Worm (Caenorhabditis elegans) whole organism, L2 larva: Measurements from ENCODE around the gene C44B7.7.

Source experiments
- C34F6.9 ChIP-seq: fragments of 150-350 bp; optimal IDR thresholded peaks from 2 replicates; lab custom pipeline; 2014; ENCODE audit warnings: missing biosample characterization, missing genetic modification characterization
- F13H6.1 ChIP-seq: sonication (generic microtip); optimal IDR thresholded peaks from 2 replicates; lab custom pipeline; 2016; ENCODE audit warnings: missing genetic modification characterization, missing compliant biosample characterization
- R02D3.7 ChIP-seq: fragments of 150-350 bp; optimal IDR thresholded peaks from 2 replicates; lab custom pipeline; 2014; ENCODE audit warnings: missing biosample characterization, missing genetic modification characterization
- Y55F3AM.14 ChIP-seq: fragments of 200-800 bp; sonication (Bioruptor generic); optimal IDR thresholded peaks from 2 replicates; lab custom pipeline; 2018; ENCODE audit warnings: mild to moderate bottlenecking, missing genetic modification characterization, missing compliant biosample characterization
- ZK546.5 ChIP-seq: sonication (generic microtip); optimal IDR thresholded peaks from 2 replicates; lab custom pipeline; 2017; ENCODE audit warnings: missing biosample characterization, missing genetic modification characterization
- alr-1 ChIP-seq: fragments of 150-350 bp; optimal IDR thresholded peaks from 2 replicates; lab custom pipeline; 2014; ENCODE audit warnings: missing biosample characterization, missing genetic modification characterization
- aly-2 ChIP-seq: fragments of 150-350 bp; optimal IDR thresholded peaks from 2 replicates; lab custom pipeline; 2014; ENCODE audit warnings: missing biosample characterization, missing genetic modification characterization
- ama-1 ChIP-seq: fragments of 150-350 bp; optimal IDR thresholded peaks from 2 replicates; lab custom pipeline; 2018; ENCODE audit warnings: inconsistent platforms
- blmp-1 ChIP-seq: sonication (generic microtip); optimal IDR thresholded peaks from 2 replicates; lab custom pipeline; 2017; ENCODE audit warnings: missing genetic modification characterization, mild to moderate bottlenecking, missing compliant biosample characterization, antibody characterized with exemption, moderate library complexity; ENCODE audit not compliant: insufficient read depth
- ceh-16 ChIP-seq: fragments of 150-350 bp; optimal IDR thresholded peaks from 2 replicates; lab custom pipeline; 2014; ENCODE audit warnings: missing biosample characterization, missing genetic modification characterization
- ceh-82 ChIP-seq: fragments of 150-350 bp; optimal IDR thresholded peaks from 2 replicates; lab custom pipeline; 2014; ENCODE audit warnings: missing biosample characterization, missing genetic modification characterization
- crh-2 ChIP-seq: sonication (generic microtip); optimal IDR thresholded peaks from 2 replicates; lab custom pipeline; 2017; ENCODE audit warnings: missing biosample characterization, missing genetic modification characterization
- dmd-4 ChIP-seq: sonication (generic microtip); optimal IDR thresholded peaks from 2 replicates; lab custom pipeline; 2017; ENCODE audit warnings: missing biosample characterization, missing genetic modification characterization
- egl-27 ChIP-seq: sonication (generic microtip); optimal IDR thresholded peaks from 3 replicates; lab custom pipeline; 2017; ENCODE audit warnings: missing biosample characterization, missing genetic modification reagents, missing genetic modification characterization
- elt-1 ChIP-seq: fragments of 150-350 bp; optimal IDR thresholded peaks from 2 replicates; lab custom pipeline; 2014; ENCODE audit warnings: missing biosample characterization, missing genetic modification characterization
- elt-3 ChIP-seq: sonication (generic microtip); optimal IDR thresholded peaks from 2 replicates; lab custom pipeline; 2017; ENCODE audit warnings: missing biosample characterization, missing genetic modification characterization
- fos-1 ChIP-seq: fragments of 150-350 bp; optimal IDR thresholded peaks from 2 replicates; lab custom pipeline; 2014; ENCODE audit warnings: missing biosample characterization, missing genetic modification characterization
- gmeb-1 ChIP-seq: fragments of 150-350 bp; optimal IDR thresholded peaks from 2 replicates; lab custom pipeline; 2014; ENCODE audit warnings: missing biosample characterization, missing genetic modification characterization
- lin-11 ChIP-seq: fragments of 150-350 bp; sonication (generic microtip); optimal IDR thresholded peaks from 2 replicates; lab custom pipeline; 2014; ENCODE audit warnings: missing biosample characterization, missing genetic modification characterization, inconsistent platforms, mixed read lengths
- lin-39 ChIP-seq: fragments of 150-350 bp; optimal IDR thresholded peaks from 2 replicates; lab custom pipeline; 2014; ENCODE audit warnings: missing biosample characterization, missing genetic modification reagents, missing genetic modification characterization
- lsy-2 ChIP-seq, 2 experiments: fragments of 150-350 bp in 1 of 2; sonication (generic microtip) in 1 of 2; optimal IDR thresholded peaks; 2 replicates each; lab custom pipeline; 2014 to 2017; ENCODE audit warnings: missing biosample characterization in 2 of 2, missing genetic modification characterization in 2 of 2
- mab-5 ChIP-seq: fragments of 150-350 bp; optimal IDR thresholded peaks from 2 replicates; lab custom pipeline; 2014; ENCODE audit warnings: missing biosample characterization, missing genetic modification characterization
- mbf-1 ChIP-seq: sonication (generic microtip); optimal IDR thresholded peaks from 2 replicates; lab custom pipeline; 2017; ENCODE audit warnings: missing biosample characterization, missing genetic modification characterization
- mdl-1 ChIP-seq, 2 experiments: fragments of 150-350 bp in 1 of 2; sonication (generic microtip) in 1 of 2; optimal IDR thresholded peaks; 2 replicates each; lab custom pipeline; 2017; ENCODE audit warnings: missing biosample characterization in 2 of 2, missing genetic modification characterization in 2 of 2
- nhr-10 ChIP-seq: sonication (generic microtip); optimal IDR thresholded peaks from 2 replicates; lab custom pipeline; 2017; ENCODE audit warnings: missing biosample characterization, missing genetic modification characterization
- nhr-12 ChIP-seq: fragments of 150-350 bp; optimal IDR thresholded peaks from 2 replicates; lab custom pipeline; 2014; ENCODE audit warnings: missing biosample characterization, missing genetic modification characterization
- nhr-129 ChIP-seq: fragments of 150-350 bp; optimal IDR thresholded peaks from 2 replicates; lab custom pipeline; 2014; ENCODE audit warnings: missing biosample characterization, missing genetic modification characterization
- nhr-237 ChIP-seq: fragments of 150-350 bp; optimal IDR thresholded peaks from 2 replicates; lab custom pipeline; 2014; ENCODE audit warnings: missing biosample characterization, missing genetic modification characterization
- nhr-25 ChIP-seq: fragments of 150-350 bp; sonication (generic microtip); optimal IDR thresholded peaks from 3 replicates; lab custom pipeline; 2014; ENCODE audit warnings: missing biosample characterization, missing genetic modification characterization
- peb-1 ChIP-seq: fragments of 150-350 bp; optimal IDR thresholded peaks from 2 replicates; lab custom pipeline; 2014; ENCODE audit warnings: missing biosample characterization, missing genetic modification characterization
- sem-4 ChIP-seq: fragments of 150-350 bp; optimal IDR thresholded peaks from 2 replicates; lab custom pipeline; 2014; ENCODE audit warnings: missing biosample characterization, missing genetic modification reagents, missing genetic modification characterization
- skn-1 ChIP-seq: sonication (generic microtip); optimal IDR thresholded peaks from 2 replicates; lab custom pipeline; 2017; ENCODE audit warnings: missing biosample characterization, missing genetic modification characterization
- sma-3 ChIP-seq: sonication (generic microtip); optimal IDR thresholded peaks from 2 replicates; lab custom pipeline; 2016; ENCODE audit warnings: missing genetic modification reagents, missing genetic modification characterization, missing compliant biosample characterization
- sma-9 ChIP-seq, 2 experiments: fragments of 150-350 bp in 1 of 2; sonication (generic microtip) in 1 of 2; optimal IDR thresholded peaks; 2 replicates each; lab custom pipeline; 2014 to 2016; ENCODE audit warnings: missing genetic modification characterization in 2 of 2, mild to moderate bottlenecking in 1 of 2, missing biosample characterization in 1 of 2, missing compliant biosample characterization in 1 of 2, missing genetic modification reagents in 1 of 2, moderate library complexity in 1 of 2
- unc-39 ChIP-seq: fragments of 150-350 bp; optimal IDR thresholded peaks from 2 replicates; lab custom pipeline; 2014; ENCODE audit warnings: missing biosample characterization, missing genetic modification characterization
- unc-55 ChIP-seq: fragments of 150-350 bp; sonication (generic microtip); optimal IDR thresholded peaks from 3 replicates; lab custom pipeline; 2014; ENCODE audit warnings: missing biosample characterization, missing genetic modification reagents, missing genetic modification characterization
- unc-62 ChIP-seq: fragments of 150-350 bp; optimal IDR thresholded peaks from 2 replicates; lab custom pipeline; 2014; ENCODE audit warnings: missing biosample characterization, missing genetic modification reagents, missing genetic modification characterization
- zag-1 ChIP-seq: fragments of 150-350 bp; optimal IDR thresholded peaks from 2 replicates; lab custom pipeline; 2014; ENCODE audit warnings: missing biosample characterization, missing genetic modification characterization
- ztf-1 ChIP-seq: fragments of 200-800 bp; sonication (Bioruptor generic); conservative IDR thresholded peaks from 2 replicates; pipeline ENCODE4 v1.3.6; 2022; ENCODE audit warnings: missing genetic modification characterization, missing compliant biosample characterization
- ztf-11 ChIP-seq: sonication (generic microtip); optimal IDR thresholded peaks from 2 replicates; lab custom pipeline; 2017; ENCODE audit warnings: missing biosample characterization, missing genetic modification characterization
- ztf-4 ChIP-seq: fragments of 150-350 bp; optimal IDR thresholded peaks from 2 replicates; lab custom pipeline; 2014; ENCODE audit warnings: missing biosample characterization, missing genetic modification characterization

The C44B7.7 gene

ce11 chrII:6891176-6891575, 11.2 kb upstream of the C44B7.7 start (continued):
- peak; percentile 43 for TF ChIP-seq egl-27
- peak; percentile 47 for TF ChIP-seq blmp-1
- TF ChIP-seq mab-5 (tag; lab: Kevin White, UChicago): no peak
- peak; percentile 65 for TF ChIP-seq fos-1 (tag; lab: Kevin White, UChicago)
- no peak for TF ChIP-seq aly-2 (tag; lab: Kevin White, UChicago)
- TF ChIP-seq ceh-16 (tag; lab: Kevin White, UChicago): no peak
- TF ChIP-seq nhr-10 (tag; lab: Kevin White, UChicago): no peak
- no peak for TF ChIP-seq skn-1 (tag; lab: Kevin White, UChicago)
- TF ChIP-seq zag-1 (tag; lab: Kevin White, UChicago): no peak
- peak; percentile 32 for TF ChIP-seq crh-2 (tag; lab: Kevin White, UChicago)
- TF ChIP-seq ztf-4 (tag; lab: Kevin White, UChicago): peak; percentile 13
- no peak for TF ChIP-seq peb-1 (tag; lab: Kevin White, UChicago)
- no peak for TF ChIP-seq dmd-4

ce11 chrII:6890095-6890494, 10.1 kb upstream of the C44B7.7 start, which contains the start of gene acer-1:
Gene acer-1 (minus strand): TSS chrII:6890400.
- TF ChIP-seq unc-62 (GFP tag; lab: Kevin White, UChicago): no peak
- TF ChIP-seq ztf-11 (tag; lab: Kevin White, UChicago): no peak
- TF ChIP-seq lsy-2 (tag; optimal IDR thresholded peaks at IDR 0.05; lab: Kevin White, UChicago): no peak
- no peak for TF ChIP-seq nhr-25 (tag; lab: Kevin White, UChicago)
- no peak for TF ChIP-seq R02D3.7
- no peak for TF ChIP-seq mab-5 (tag; lab: Kevin White, UChicago)
- no peak for TF ChIP-seq ztf-1
- TF ChIP-seq aly-2 (tag; lab: Kevin White, UChicago): no peak
- no peak for TF ChIP-seq ZK546.5
- TF ChIP-seq ama-1 (lab: Kevin White, UChicago): peak; percentile 49
- no peak for TF ChIP-seq ztf-4 (tag; lab: Kevin White, UChicago)
- no peak for TF ChIP-seq unc-55
- TF ChIP-seq nhr-10 (tag; lab: Kevin White, UChicago): no peak
- TF ChIP-seq Y55F3AM.14 (GFP tag; lab: Kevin White, UChicago): peak; percentile 28
- peak; percentile 21 for TF ChIP-seq nhr-129 (tag; lab: Kevin White, UChicago)
- TF ChIP-seq, all 48 proteins: peak for 3

DNA sequence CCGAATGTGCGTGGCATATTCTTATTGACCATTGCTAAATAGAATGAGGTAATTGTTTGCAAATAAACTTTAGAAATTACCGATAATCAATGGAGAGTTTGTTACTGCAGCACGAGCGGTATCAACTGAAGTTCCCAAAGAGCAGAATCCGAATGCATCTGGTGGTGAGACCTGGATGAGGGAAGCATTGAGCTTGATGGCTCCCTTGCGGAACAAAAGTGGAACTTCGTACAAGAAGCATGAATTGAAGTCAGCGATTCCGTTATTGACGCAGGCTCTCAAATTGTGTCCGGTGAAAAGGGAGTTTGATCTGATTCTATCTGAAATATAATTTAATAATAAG, 9.6 kb upstream of the C44B7.7 start:
- TF ChIP-seq fos-1 (tag; lab: Kevin White, UChicago) (no peak), ztf-1 (no peak), nhr-25 (tag; lab: Kevin White, UChicago) (no peak), gmeb-1 (tag; lab: Kevin White, UChicago) (peak; percentile 15), egl-27 (no peak), sma-9 (GFP tag; optimal IDR thresholded peaks at IDR 0.05; lab: Kevin White, UChicago) (no peak), sma-9 (tag; optimal IDR thresholded peaks at IDR 0.05; lab: Kevin White, UChicago) (no peak)

ce11 chrII:6888661-6889579, 9.0 kb upstream of the C44B7.7 start:
- TF ChIP-seq sma-9 (GFP tag; optimal IDR thresholded peaks at IDR 0.05; lab: Kevin White, UChicago) (no peak), sma-9 (tag; optimal IDR thresholded peaks at IDR 0.05; lab: Kevin White, UChicago) (no peak), ama-1 (lab: Kevin White, UChicago) (peak; percentile 81), ceh-16 (tag; lab: Kevin White, UChicago) (peak; percentile 3), crh-2 (tag; lab: Kevin White, UChicago) (no peak), skn-1 (tag; lab: Kevin White, UChicago) (no peak)

ce11 chrII:6888211-6888610, 8.2 kb upstream of the C44B7.7 start:
- TF ChIP-seq elt-3 (tag; lab: Kevin White, UChicago) (no peak), C34F6.9 (tag; lab: Kevin White, UChicago) (peak; percentile 16), aly-2 (tag; lab: Kevin White, UChicago) (no peak), lin-11 (tag; lab: Kevin White, UChicago) (no peak), blmp-1 (no peak), ceh-82 (tag; lab: Kevin White, UChicago) (no peak), alr-1 (tag; lab: Kevin White, UChicago) (no peak), sem-4 (peak; percentile 32), mbf-1 (tag; lab: Kevin White, UChicago) (no peak), mab-5 (tag; lab: Kevin White, UChicago) (peak; percentile 3), Y55F3AM.14 (GFP tag; lab: Kevin White, UChicago) (peak; percentile 42), unc-62 (GFP tag; lab: Kevin White, UChicago) (no peak), gmeb-1 (tag; lab: Kevin White, UChicago) (peak; percentile 62), nhr-129 (tag; lab: Kevin White, UChicago) (peak; percentile 36), lin-39 (no peak), unc-39 (tag; lab: Kevin White, UChicago) (no peak), egl-27 (no peak), zag-1 (tag; lab: Kevin White, UChicago) (no peak), sma-3 (GFP tag; lab: Kevin White, UChicago) (peak; percentile 36), mdl-1 (tag; optimal IDR thresholded peaks at IDR 0.05; lab: Kevin White, UChicago) (no peak), dmd-4 (no peak), elt-1 (no peak), ceh-16 (tag; lab: Kevin White, UChicago) (no peak), nhr-237 (tag; lab: Kevin White, UChicago) (no peak), F13H6.1 (tag; lab: Kevin White, UChicago) (peak; percentile 35), nhr-12 (tag; lab: Kevin White, UChicago) (no peak)
